Fruit fly (Drosophila melanogaster) whole organism, pupa: ENCODE results near the gene kmr.

Source experiments
- CG10348 ChIP-seq: fragments of 200-800 bp; sonication (Bioruptor generic); IDR thresholded peaks from 2 replicates; pipeline ENCODE4 v1.3.6; 2022; ENCODE audit warnings: missing biosample characterization, missing genetic modification characterization
- CG12605 ChIP-seq: fragments of 200-800 bp; sonication (Bioruptor generic); IDR thresholded peaks from 2 replicates; pipeline ENCODE4 v1.3.6; 2022; ENCODE audit warnings: missing biosample characterization, missing genetic modification characterization
- CG13204 ChIP-seq: fragments of 200-800 bp; sonication (Bioruptor generic); optimal IDR thresholded peaks from 2 replicates; lab custom pipeline; 2018; ENCODE audit warnings: missing biosample characterization, mild to moderate bottlenecking, missing genetic modification characterization, moderate library complexity
- CG14655 ChIP-seq: fragments of 200-800 bp; sonication (Bioruptor generic); optimal IDR thresholded peaks from 3 replicates; lab custom pipeline; 2017; ENCODE audit warnings: mild to moderate bottlenecking, missing biosample characterization, missing genetic modification reagents, missing genetic modification characterization
- CG15710 ChIP-seq: fragments of 200-800 bp; sonication (Bioruptor generic); optimal IDR thresholded peaks from 2 replicates; lab custom pipeline; 2018; ENCODE audit warnings: missing biosample characterization, mild to moderate bottlenecking, missing genetic modification characterization, moderate library complexity
- CG17806 ChIP-seq: fragments of 200-800 bp; sonication (Bioruptor generic); optimal IDR thresholded peaks from 2 replicates; lab custom pipeline; 2018; ENCODE audit warnings: missing biosample characterization, mild to moderate bottlenecking, missing genetic modification characterization, moderate library complexity
- CG32121 ChIP-seq: fragments of 200-800 bp; sonication (Bioruptor generic); IDR thresholded peaks from 2 replicates; pipeline ENCODE4 v1.3.6; 2022; ENCODE audit warnings: missing biosample characterization, missing genetic modification characterization
- CG34367 ChIP-seq: fragments of 200-800 bp; sonication (Bioruptor generic); optimal IDR thresholded peaks from 2 replicates; lab custom pipeline; 2018; ENCODE audit warnings: missing biosample characterization, mild to moderate bottlenecking, missing genetic modification characterization
- CG4496 ChIP-seq: fragments of 200-800 bp; sonication (Bioruptor generic); IDR thresholded peaks from 3 replicates; pipeline ENCODE4 v1.3.6; 2022; ENCODE audit warnings: missing biosample characterization, missing genetic modification characterization
- CG8159 ChIP-seq: fragments of 200-800 bp; sonication (Bioruptor generic); optimal IDR thresholded peaks from 3 replicates; lab custom pipeline; 2018; ENCODE audit warnings: missing biosample characterization, mild to moderate bottlenecking, missing genetic modification characterization, moderate library complexity
- CG8301 ChIP-seq: fragments of 200-800 bp; sonication (Bioruptor generic); optimal IDR thresholded peaks from 2 replicates; lab custom pipeline; 2018; ENCODE audit warnings: missing biosample characterization, mild to moderate bottlenecking, missing genetic modification characterization
- CG9948 ChIP-seq: fragments of 200-800 bp; sonication (Bioruptor generic); optimal IDR thresholded peaks from 2 replicates; lab custom pipeline; 2018; ENCODE audit warnings: missing biosample characterization, mild to moderate bottlenecking, missing genetic modification characterization, moderate library complexity
- D1 ChIP-seq: fragments of 200-800 bp; sonication (Bioruptor generic); optimal IDR thresholded peaks from 2 replicates; lab custom pipeline; 2018; ENCODE audit warnings: missing biosample characterization, mild to moderate bottlenecking, missing genetic modification characterization, moderate library complexity
- EcR ChIP-seq: fragments of 200-800 bp; sonication (Bioruptor generic); optimal IDR thresholded peaks from 3 replicates; lab custom pipeline; 2019; ENCODE audit warnings: missing biosample characterization, missing genetic modification characterization, mild to moderate bottlenecking, moderate library complexity, missing genetic modification reagents
- Ets98B ChIP-seq: fragments of 200-800 bp; sonication (Bioruptor generic); IDR thresholded peaks from 2 replicates; pipeline ENCODE4 v1.3.6; 2022; ENCODE audit warnings: missing biosample characterization, missing genetic modification characterization
- Pif1A ChIP-seq: fragments of 200-800 bp; sonication (Bioruptor generic); optimal IDR thresholded peaks from 3 replicates; lab custom pipeline; 2016; ENCODE audit warnings: missing biosample characterization, missing genetic modification characterization
- Pif1B ChIP-seq: fragments of 200-800 bp; sonication (Bioruptor generic); optimal IDR thresholded peaks from 3 replicates; lab custom pipeline; 2016; ENCODE audit warnings: missing biosample characterization, missing genetic modification characterization
- Snoo ChIP-seq: fragments of 200-800 bp; sonication (Bioruptor generic); optimal IDR thresholded peaks from 3 replicates; lab custom pipeline; 2017; ENCODE audit warnings: missing biosample characterization, mild to moderate bottlenecking, missing genetic modification characterization, inconsistent platforms
- fd96Ca ChIP-seq: fragments of 200-800 bp; sonication (Bioruptor generic); IDR thresholded peaks from 3 replicates; pipeline ENCODE4 v1.3.6; 2022; ENCODE audit warnings: missing biosample characterization, missing genetic modification characterization
- gl ChIP-seq: fragments of 200-800 bp; sonication (Bioruptor generic); optimal IDR thresholded peaks from 2 replicates; lab custom pipeline; 2018; ENCODE audit warnings: missing biosample characterization, mild to moderate bottlenecking, missing genetic modification characterization
- rn ChIP-seq: fragments of 200-800 bp; sonication (Bioruptor generic); IDR thresholded peaks from 2 replicates; pipeline ENCODE4 v1.3.6; 2022; ENCODE audit warnings: missing biosample characterization, missing genetic modification characterization

The kmr gene

DNA sequence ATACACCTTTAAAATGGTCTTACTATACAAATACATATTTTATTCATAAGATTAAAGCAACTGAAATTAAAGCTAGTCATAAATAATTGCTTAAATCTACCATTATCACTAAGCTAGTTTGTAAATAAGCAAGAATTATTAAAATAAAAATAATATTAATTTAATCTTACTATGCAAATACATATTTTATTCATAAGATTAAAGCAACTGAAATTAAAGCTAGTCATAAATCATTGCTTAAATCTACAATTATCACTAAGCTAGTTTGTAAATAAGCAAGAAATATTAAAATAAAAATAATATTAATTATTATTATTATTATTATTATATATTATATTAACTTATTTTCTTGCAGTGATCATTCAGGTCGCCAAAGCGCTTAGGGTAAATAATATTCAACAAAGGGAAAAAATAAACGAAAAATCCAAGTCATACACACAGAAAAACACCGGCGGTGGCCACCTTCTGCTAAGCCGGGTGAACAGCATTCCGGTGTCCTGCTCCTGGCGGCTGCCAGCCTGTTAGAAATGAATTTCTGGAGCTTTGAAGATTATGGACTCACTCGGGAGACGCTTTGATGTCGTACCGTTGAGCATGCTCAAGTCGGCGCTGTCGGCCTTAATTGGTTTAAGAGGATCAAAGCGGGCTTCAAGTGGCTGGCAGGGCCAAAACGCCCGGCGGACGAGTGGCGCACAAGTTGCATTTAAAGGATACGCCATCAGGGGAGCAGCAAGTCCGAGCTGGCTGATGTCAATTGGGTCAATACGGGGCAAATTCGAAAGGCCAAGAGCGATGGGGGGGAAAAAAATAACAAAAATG lies 89.1 kb downstream of the kmr start:
- TF ChIP-seq Snoo (tag; lab: Kevin White, UChicago) (no peak), CG12605 (no peak), CG8159 (tag; lab: Kevin White, UChicago) (peak; percentile 57), fd96Ca (GFP tag; lab: Robert Waterston, UW) (no peak), CG32121 (GFP tag; lab: Robert Waterston, UW) (no peak), Ets98B (GFP tag; lab: Robert Waterston, UW) (no peak), EcR (no peak), Pif1A (no peak), Pif1B (GFP tag; lab: Kevin White, UChicago) (no peak), CG8301 (tag; lab: Kevin White, UChicago) (no peak), CG15710 (tag; lab: Kevin White, UChicago) (peak; percentile 19), CG10348 (GFP tag; lab: Robert Waterston, UW) (no peak), CG34367 (no peak), CG13204 (GFP tag; lab: Kevin White, UChicago) (no peak), CG14655 (GFP tag; lab: Kevin White, UChicago) (peak; percentile 39), CG4496 (GFP tag; lab: Robert Waterston, UW) (no peak), D1 (tag; lab: Kevin White, UChicago) (no peak), CG17806 (no peak), CG9948 (tag; lab: Kevin White, UChicago) (peak; percentile 1), rn (no peak), gl (tag; lab: Kevin White, UChicago) (no peak)

DNA sequence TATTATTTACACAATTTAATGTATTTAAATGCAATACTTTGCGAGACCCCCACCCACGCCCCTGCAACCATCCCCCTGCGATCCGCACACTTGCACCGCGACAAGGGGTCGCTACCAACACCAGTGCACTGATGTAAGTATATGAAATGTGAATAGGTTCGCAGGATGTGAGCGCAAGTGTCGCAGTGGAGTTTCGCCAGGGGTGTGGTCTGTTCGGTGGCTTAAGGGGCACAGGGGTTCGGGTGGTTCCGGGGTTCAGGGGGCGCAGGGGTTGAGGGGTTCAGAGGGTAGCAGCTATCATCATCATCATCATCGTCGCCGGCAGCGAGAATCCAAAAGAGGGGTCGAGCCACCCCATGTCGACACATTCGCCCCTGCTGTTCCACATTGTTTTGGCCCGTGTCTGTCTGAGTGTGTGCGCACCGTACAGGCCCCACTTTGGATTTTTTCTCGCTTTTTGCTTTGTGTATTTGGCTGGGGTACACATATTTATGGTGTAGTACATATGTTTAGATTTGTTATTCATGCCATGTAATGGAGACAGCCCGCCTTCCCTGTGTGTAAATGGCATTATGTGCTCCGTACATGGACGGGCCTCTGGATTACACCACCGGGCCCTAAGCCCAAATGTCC lies 90.1 kb downstream of the kmr start:
- TF ChIP-seq Ets98B (GFP tag; lab: Robert Waterston, UW) = 0 out of 2 replicates have a peak, but pooled peaks have one; percentile 15
- TF ChIP-seq CG14655 (GFP tag; lab: Kevin White, UChicago) = no peak
- peak; percentile 42; the same call in 1 of the 2 replicates for TF ChIP-seq CG32121 (GFP tag; lab: Robert Waterston, UW)
- TF ChIP-seq CG13204 (GFP tag; lab: Kevin White, UChicago) = no peak
- TF ChIP-seq, all 21 proteins: peak for 2

DNA sequence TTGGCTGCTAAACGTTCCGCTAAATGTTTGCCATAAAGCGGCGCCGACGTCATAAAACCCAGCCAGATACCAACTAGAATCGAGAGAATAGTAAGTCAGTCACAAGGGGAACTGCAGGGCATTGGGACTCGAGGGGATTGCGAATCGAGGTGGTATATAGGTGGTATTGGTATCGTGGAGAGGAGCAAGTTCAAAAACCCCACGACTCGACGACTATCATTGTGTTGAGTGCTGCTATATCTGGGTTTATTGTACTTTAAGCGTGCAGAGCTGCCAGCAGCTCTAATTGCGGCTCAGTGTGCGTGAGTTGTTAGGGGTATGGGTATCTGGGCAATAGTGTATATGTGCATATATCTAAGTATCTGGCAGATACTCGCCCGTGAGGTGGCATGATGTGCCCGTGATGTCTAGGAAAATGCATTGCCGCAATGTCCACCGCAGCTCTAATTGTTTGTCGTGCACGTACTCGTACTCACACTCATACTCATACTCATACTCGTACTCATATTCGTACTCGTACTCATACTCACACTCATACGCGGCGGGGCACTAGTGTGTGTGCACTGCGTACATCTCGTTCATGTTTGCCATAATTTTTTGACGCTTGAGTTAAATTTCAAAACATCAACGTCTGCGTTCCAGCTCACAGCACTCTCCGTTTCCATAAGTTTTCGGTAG lies 91.2 kb downstream of the kmr start:
- TF ChIP-seq Pif1A (no peak), fd96Ca (GFP tag; lab: Robert Waterston, UW) (no peak), CG10348 (GFP tag; lab: Robert Waterston, UW) (no peak), rn (no peak), gl (tag; lab: Kevin White, UChicago) (no peak), EcR (peak; percentile 92), Ets98B (GFP tag; lab: Robert Waterston, UW) (peak; percentile 5; the same call in 1 of the 2 replicates), CG13204 (GFP tag; lab: Kevin White, UChicago) (no peak)

DNA sequence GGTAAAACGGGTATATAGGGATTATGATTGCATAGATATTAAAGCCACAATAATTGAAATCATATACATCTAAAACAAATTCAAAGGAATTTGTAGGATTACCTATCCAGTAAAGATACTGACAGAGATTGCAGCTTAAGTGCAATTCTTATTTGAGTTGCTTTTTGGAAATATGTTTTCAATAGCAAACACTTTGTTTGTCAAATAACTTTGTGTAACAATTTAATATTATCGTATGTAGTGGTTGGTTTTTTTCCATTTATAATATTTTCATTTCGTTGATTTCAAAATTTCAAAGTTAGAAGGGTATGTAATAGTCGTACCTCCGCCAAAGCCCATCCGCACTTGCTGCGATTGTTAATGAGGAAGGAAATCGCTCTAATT lies 91.7 kb downstream of the kmr start:
- TF ChIP-seq CG17806 (peak; percentile 21), Pif1B (GFP tag; lab: Kevin White, UChicago) (peak; percentile 39), CG10348 (GFP tag; lab: Robert Waterston, UW) (no peak), Pif1A (peak; percentile 60), CG13204 (GFP tag; lab: Kevin White, UChicago) (no peak), Snoo (tag; lab: Kevin White, UChicago) (peak; percentile 23), CG32121 (GFP tag; lab: Robert Waterston, UW) (peak; percentile 49), CG4496 (GFP tag; lab: Robert Waterston, UW) (peak; percentile 35; the same call in 2 of the 3 replicates), CG15710 (tag; lab: Kevin White, UChicago) (peak; percentile 25), CG12605 (peak; percentile 54), gl (tag; lab: Kevin White, UChicago) (no peak), CG34367 (peak; percentile 20), D1 (tag; lab: Kevin White, UChicago) (no peak), CG9948 (tag; lab: Kevin White, UChicago) (peak; percentile 51), CG14655 (GFP tag; lab: Kevin White, UChicago) (peak; percentile 78), CG8159 (tag; lab: Kevin White, UChicago) (peak; percentile 34), CG8301 (tag; lab: Kevin White, UChicago) (peak; percentile 61), rn (no peak)
- TF ChIP-seq, all 21 proteins: peak for 13

dm6 chr3R:13807330-13807729 lies 92.3 kb downstream of the kmr start:
- TF ChIP-seq EcR (peak; percentile 97), CG13204 (GFP tag; lab: Kevin White, UChicago) (no peak)

DNA sequence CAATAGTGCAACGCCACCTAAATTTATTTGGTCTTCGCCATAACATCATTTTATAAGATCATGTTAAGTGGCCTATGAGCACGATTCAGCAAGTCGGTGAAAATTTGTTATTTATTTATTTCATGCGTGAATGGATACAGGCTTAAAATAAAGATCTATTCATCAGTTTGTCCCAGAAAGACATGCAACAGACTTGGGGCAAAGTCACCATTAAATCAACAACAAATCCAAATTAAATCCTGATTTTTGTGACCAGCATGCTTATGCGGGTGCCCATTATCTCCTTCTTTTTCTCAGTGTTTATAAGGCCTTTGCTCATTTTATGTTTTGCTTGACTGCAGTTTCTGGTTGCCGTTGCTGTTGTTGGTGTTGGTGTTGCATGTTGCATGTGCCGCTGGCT lies 92.9 kb downstream of the kmr start:
- TF ChIP-seq Pif1A (peak; percentile 60), CG14655 (GFP tag; lab: Kevin White, UChicago) (peak; percentile 80), CG4496 (GFP tag; lab: Robert Waterston, UW) (0 out of 3 replicates have a peak, but pooled peaks have one; percentile 5), rn (0 out of 2 replicates have a peak, but pooled peaks have one; percentile 15), Snoo (tag; lab: Kevin White, UChicago) (peak; percentile 17), CG15710 (tag; lab: Kevin White, UChicago) (peak; percentile 37), gl (tag; lab: Kevin White, UChicago) (no peak), CG9948 (tag; lab: Kevin White, UChicago) (peak; percentile 53), CG8159 (tag; lab: Kevin White, UChicago) (peak; percentile 40), Pif1B (GFP tag; lab: Kevin White, UChicago) (peak; percentile 54), CG32121 (GFP tag; lab: Robert Waterston, UW) (no peak), Ets98B (GFP tag; lab: Robert Waterston, UW) (peak; percentile 29; the same call in 1 of the 2 replicates), CG8301 (tag; lab: Kevin White, UChicago) (peak; percentile 70), CG34367 (peak; percentile 16), CG10348 (GFP tag; lab: Robert Waterston, UW) (no peak), CG12605 (no peak)
